Worm (Caenorhabditis elegans) whole organism, L4 larva: ENCODE results near the gene nhr-53.

Experiments
- T20F7.1 ChIP-seq: fragments of 200-800 bp; sonication (Bioruptor generic); optimal IDR thresholded peaks from 2 replicates; lab custom pipeline; 2018; ENCODE audit warnings: mild to moderate bottlenecking, missing genetic modification characterization, missing compliant biosample characterization
- ama-1 ChIP-seq: fragments of 150-350 bp; optimal IDR thresholded peaks from 2 replicates; lab custom pipeline; 2014; ENCODE audit warnings: inconsistent platforms, mixed read lengths
- ceh-32 ChIP-seq: sonication (generic microtip); optimal IDR thresholded peaks from 2 replicates; lab custom pipeline; 2016; ENCODE audit warnings: mild to moderate bottlenecking, missing genetic modification characterization, missing compliant biosample characterization; ENCODE audit not compliant: poor library complexity
- ces-1 ChIP-seq: fragments of 150-350 bp; sonication (generic microtip); optimal IDR thresholded peaks from 4 replicates; lab custom pipeline; 2014; ENCODE audit warnings: missing biosample characterization, missing genetic modification reagents, missing genetic modification characterization
- nhr-11 ChIP-seq: fragments of 150-350 bp; optimal IDR thresholded peaks from 2 replicates; lab custom pipeline; 2014; ENCODE audit warnings: missing biosample characterization, missing genetic modification characterization

DNA sequence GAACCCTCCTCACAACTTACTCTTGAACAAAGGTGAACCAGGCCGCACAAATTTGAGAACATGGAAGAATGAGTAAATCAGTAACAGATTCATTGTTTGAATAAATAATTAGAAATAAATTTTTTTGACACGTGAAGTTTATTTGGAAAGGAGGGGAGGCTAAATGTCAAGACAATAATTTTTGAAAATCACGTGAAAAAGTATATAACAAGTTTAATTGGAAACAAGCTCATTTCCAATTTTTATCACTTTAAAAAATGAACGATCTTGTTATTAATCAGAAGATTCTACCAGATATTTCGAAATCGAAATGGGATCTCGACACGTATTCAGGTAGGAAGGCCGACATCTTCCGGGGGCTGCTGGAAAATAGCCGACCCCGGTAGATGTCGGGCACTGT is 24.4 kb upstream of the nhr-53 start, which contains the start of the genes irld-57 and sfxn-1.3:
- no peak for TF ChIP-seq ama-1 (lab: Kevin White, UChicago)
- TF ChIP-seq nhr-11 = no peak
- TF ChIP-seq ces-1 (GFP tag; lab: Kevin White, UChicago) = no peak
- TF ChIP-seq ceh-32 = no peak
- TF ChIP-seq T20F7.1 (GFP tag; lab: Kevin White, UChicago) = no peak
